Fruit fly (Drosophila melanogaster): ENCODE data around the gene DIP-epsilon.
A peak's percentile ranks its signal among the peaks of the same experiment; 100 is the strongest.

DNA sequence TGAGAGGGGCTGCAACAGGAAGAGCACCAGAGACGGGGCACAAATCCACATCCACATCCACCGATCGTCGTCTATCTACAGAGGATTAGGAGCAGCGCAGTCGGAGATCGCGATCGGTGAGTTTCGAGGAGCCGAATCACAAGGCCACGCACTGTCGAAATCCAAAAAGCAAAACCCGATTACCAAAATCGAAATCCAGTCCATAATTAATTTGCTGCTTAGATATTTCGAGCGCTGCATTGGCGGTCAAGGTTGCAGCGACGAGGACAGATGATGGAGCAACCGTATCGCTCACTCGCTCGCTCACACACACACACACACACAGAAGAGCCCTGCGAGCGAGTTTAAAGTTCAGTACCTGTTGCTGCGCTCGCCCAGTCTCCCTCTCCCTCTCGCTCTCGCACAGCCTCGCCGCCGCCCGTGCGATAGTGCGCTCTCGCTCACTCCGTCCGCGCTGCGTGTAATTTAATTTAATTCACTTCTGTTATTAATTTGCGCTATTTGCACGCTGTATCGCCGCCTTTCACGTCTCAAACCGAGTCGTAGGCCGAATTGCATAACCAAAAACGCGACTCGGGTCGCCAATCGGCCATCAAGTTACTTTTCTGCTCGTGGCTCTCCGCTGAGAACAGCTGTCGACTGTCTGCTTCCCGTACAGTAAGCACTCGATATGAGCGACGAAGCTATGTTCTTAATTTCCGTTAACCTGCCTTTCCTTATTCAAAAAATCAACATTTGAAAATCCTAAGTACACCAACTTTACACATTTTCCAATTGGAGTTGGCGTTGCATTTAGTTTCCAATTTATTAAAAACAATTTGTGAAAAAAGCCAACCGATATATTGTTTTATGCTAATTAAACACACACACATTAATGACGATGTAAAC, 71.9 kb downstream of the DIP-epsilon start:
- TF ChIP-seq CG10348 (GFP tag; IDR thresholded peaks at IDR 0.05) (no peak), Pif1B (GFP tag; optimal IDR thresholded peaks at IDR 0.05) (no peak), D1 (tag; optimal IDR thresholded peaks at IDR 0.05) (no peak), CG17806 (tag; optimal IDR thresholded peaks at IDR 0.05) (peak; percentile 23)

Data from whole organism, pupa.